Worm (Caenorhabditis elegans): ENCODE data around the gene H27A22.1.

ce11 chrV:10588694-10589093, 13.7 kb upstream of the H27A22.1 start, which contains the start of gene srg-32:
- TF ChIP-seq mes-2 (tag; optimal IDR thresholded peaks at IDR 0.05; ENCODE audit: poor library complexity, severe bottlenecking) (no peak), ztf-11 (tag; optimal IDR thresholded peaks at IDR 0.05) (no peak), nhr-10 (tag; optimal IDR thresholded peaks at IDR 0.05) (no peak), ceh-82 (tag; optimal IDR thresholded peaks at IDR 0.05) (no peak), spr-1 (tag; optimal IDR thresholded peaks at IDR 0.05) (no peak), lsy-2 (tag; optimal IDR thresholded peaks at IDR 0.05) (no peak), nhr-77 (tag; optimal IDR thresholded peaks at IDR 0.05) (no peak), ceh-44 (GFP tag; IDR thresholded peaks at IDR 0.05) (no peak), ZK337.2 (GFP tag; IDR thresholded peaks at IDR 0.05) (no peak), mdl-1 (tag; optimal IDR thresholded peaks at IDR 0.05) (no peak), dpl-1 (GFP tag; optimal IDR thresholded peaks at IDR 0.05) (no peak)
